Worm (Caenorhabditis elegans): Measurements from ENCODE around the gene Y76B12C.8.

- TF ChIP-seq ztf-23 (GFP tag; IDR thresholded peaks at IDR 0.05), result no peak
- no peak for TF ChIP-seq ztf-29 (GFP tag; IDR thresholded peaks at IDR 0.05)
Measured at ce11 chrIV:1947891-1948290, 31.9 kb upstream of the Y76B12C.8 start, which contains the start of gene tsen-54.

Measured in whole organism, midembryonic.